Fruit fly (Drosophila melanogaster) whole organism, wandering third instar larva: ENCODE data around the gene ine.
A peak's percentile ranks its signal among the peaks of the same experiment; 100 is the strongest.

Source experiments
- Abd-B ChIP-seq: fragments of >200 bp; optimal IDR thresholded peaks from 2 replicates; lab custom pipeline; 2017; ENCODE audit warnings: missing biosample characterization, missing genetic modification characterization
- GATAd ChIP-seq: sonication (Bioruptor generic); optimal IDR thresholded peaks from 2 replicates; lab custom pipeline; 2016; ENCODE audit warnings: missing biosample characterization, missing genetic modification characterization
- Hr78 ChIP-seq: fragments of >200 bp; optimal IDR thresholded peaks from 2 replicates; lab custom pipeline; 2017; ENCODE audit warnings: missing biosample characterization, missing genetic modification characterization
- Mio ChIP-seq: sonication (Bioruptor generic); optimal IDR thresholded peaks from 2 replicates; lab custom pipeline; 2016; ENCODE audit warnings: missing biosample characterization, missing genetic modification characterization
- Myc ChIP-seq: fragments of >200 bp; optimal IDR thresholded peaks from 2 replicates; lab custom pipeline; 2017
- OdsH ChIP-seq: fragments of 200-800 bp; sonication (Bioruptor generic); optimal IDR thresholded peaks from 2 replicates; lab custom pipeline; 2016; ENCODE audit warnings: missing biosample characterization, mild to moderate bottlenecking, missing genetic modification characterization
- Rel ChIP-seq, 2 experiments: fragments of 200-800 bp; sonication (Bioruptor generic) in 1 of 2; optimal IDR thresholded peaks; 2 replicates in 1 of 2; 3 replicates in 1 of 2; lab custom pipeline; 2016 to 2019; ENCODE audit warnings: mild to moderate bottlenecking in 2 of 2, missing biosample characterization in 2 of 2, missing genetic modification characterization in 2 of 2, moderate library complexity in 1 of 2
- Sp1 ChIP-seq: fragments of 200-800 bp; sonication (Bioruptor generic); optimal IDR thresholded peaks from 3 replicates; lab custom pipeline; 2019; ENCODE audit warnings: missing biosample characterization, mild to moderate bottlenecking, missing genetic modification characterization, moderate library complexity
- Vsx2 ChIP-seq: fragments of 200-300, 225-300 bp; sonication (Bioruptor generic); optimal IDR thresholded peaks from 2 replicates; lab custom pipeline; 2018; ENCODE audit warnings: missing biosample characterization, missing genetic modification characterization; ENCODE audit not compliant: partially characterized antibody
- dsf ChIP-seq: sonication (Bioruptor generic); optimal IDR thresholded peaks from 2 replicates; lab custom pipeline; 2016; ENCODE audit warnings: missing biosample characterization, missing genetic modification characterization, borderline replicate concordance
- foxo ChIP-seq, 2 experiments: fragments of 200-800 bp; sonication (Bioruptor generic); optimal IDR thresholded peaks; 2 replicates in 1 of 2; 3 replicates in 1 of 2; lab custom pipeline; 2016 to 2017; ENCODE audit warnings: missing biosample characterization in 2 of 2, missing genetic modification characterization in 2 of 2
- h ChIP-seq: fragments of 200-800 bp; sonication (Bioruptor generic); optimal IDR thresholded peaks from 3 replicates; lab custom pipeline; 2016; ENCODE audit warnings: missing biosample characterization, mild to moderate bottlenecking, missing genetic modification characterization
- psq ChIP-seq: fragments of 200-800 bp; sonication (Bioruptor generic); optimal IDR thresholded peaks from 3 replicates; lab custom pipeline; 2017; ENCODE audit warnings: missing biosample characterization, mild to moderate bottlenecking, missing genetic modification characterization, moderate library complexity
- rgr ChIP-seq: fragments of 200-800 bp; sonication (Bioruptor generic); optimal IDR thresholded peaks from 3 replicates; lab custom pipeline; 2016; ENCODE audit warnings: missing biosample characterization, mild to moderate bottlenecking, missing genetic modification characterization
- tai ChIP-seq: sonication (Bioruptor generic); optimal IDR thresholded peaks from 2 replicates; lab custom pipeline; 2016; ENCODE audit warnings: missing biosample characterization, missing genetic modification characterization
- woc ChIP-seq: sonication (Bioruptor generic); optimal IDR thresholded peaks from 2 replicates; lab custom pipeline; 2016; ENCODE audit warnings: missing biosample characterization, mild to moderate bottlenecking, missing genetic modification characterization

The ine gene

DNA sequence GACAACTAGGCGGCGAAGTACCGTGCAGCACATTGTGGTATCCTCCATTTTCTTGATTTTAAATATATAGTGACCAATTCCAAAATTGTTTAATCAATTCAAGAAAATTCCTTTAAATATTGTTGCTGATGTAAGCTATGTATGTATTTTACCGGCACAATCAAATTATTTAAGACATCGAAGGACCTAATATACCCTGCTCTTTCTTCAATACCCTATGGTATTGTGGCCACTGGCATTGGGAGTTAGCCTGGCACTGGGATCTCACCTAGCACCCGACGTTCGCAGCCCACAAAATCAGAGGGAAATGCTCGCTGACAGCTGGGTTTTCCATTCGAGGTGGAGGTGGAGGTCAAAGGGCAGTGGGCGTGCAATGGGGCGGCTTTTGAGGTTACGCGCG is 54.7 kb downstream of the ine start:
- TF ChIP-seq Sp1 (GFP tag; lab: Kevin White, UChicago) (no peak), Rel (GFP tag; optimal IDR thresholded peaks at IDR 0.05; lab: Kevin White, UChicago) (no peak), Rel (tag; optimal IDR thresholded peaks at IDR 0.05; lab: Kevin White, UChicago) (no peak), dsf (GFP tag; lab: Kevin White, UChicago) (no peak), GATAd (GFP tag; lab: Kevin White, UChicago) (no peak), Hr78 (GFP tag; lab: Kevin White, UChicago) (no peak), woc (GFP tag; lab: Kevin White, UChicago) (no peak), foxo (GFP tag; optimal IDR thresholded peaks at IDR 0.05; lab: Kevin White, UChicago) (peak in 1 of 2 experiments; percentile 7), Mio (GFP tag; lab: Kevin White, UChicago) (no peak)

DNA sequence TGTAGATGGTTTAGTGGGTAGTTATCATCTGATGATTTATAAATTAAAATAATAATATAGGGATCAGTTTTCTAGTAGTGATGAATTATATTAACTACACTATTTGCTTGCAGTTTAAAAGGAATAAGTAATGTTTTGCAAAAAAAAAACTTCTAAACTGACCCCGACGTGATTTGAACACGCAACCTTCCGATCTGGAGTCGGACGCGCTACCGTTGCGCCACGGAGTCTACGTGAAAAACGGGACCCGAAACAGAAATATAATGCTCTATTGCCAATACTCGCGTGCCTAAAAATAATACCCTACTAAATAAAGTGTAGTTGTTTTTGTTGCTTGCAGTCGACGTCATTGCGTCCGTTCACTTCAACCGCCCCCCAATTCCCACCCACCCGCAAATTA is 58.0 kb downstream of the ine start:
- TF ChIP-seq h (no peak), tai (GFP tag; lab: Kevin White, UChicago) (no peak), OdsH (GFP tag; lab: Kevin White, UChicago) (no peak), rgr (GFP tag; lab: Kevin White, UChicago) (no peak), psq (GFP tag; lab: Kevin White, UChicago) (no peak), Abd-B (GFP tag; lab: Kevin White, UChicago) (no peak), Myc (lab: Kevin White, UChicago) (no peak), Vsx2 (GFP tag; lab: Kevin White, UChicago) (no peak)
